Worm (Caenorhabditis elegans) whole organism, L4 larva: ENCODE data around the gene gst-1.

Experiments used
- F26F4.8 ChIP-seq: fragments of 200-800 bp; sonication (Bioruptor generic); conservative IDR thresholded peaks from 2 replicates; pipeline ENCODE4 v1.3.6; 2022; ENCODE audit warnings: missing genetic modification characterization, missing compliant biosample characterization
- F37D6.2 ChIP-seq: sonication (generic microtip); optimal IDR thresholded peaks from 2 replicates; lab custom pipeline; 2016; ENCODE audit warnings: mild to moderate bottlenecking, missing genetic modification characterization, missing compliant biosample characterization
- R02D3.7 ChIP-seq: fragments of 150-350 bp; sonication (generic microtip); optimal IDR thresholded peaks from 3 replicates; lab custom pipeline; 2014; ENCODE audit warnings: missing biosample characterization, missing genetic modification characterization
- T26A8.4 ChIP-seq: fragments of 200-800 bp; sonication (Bioruptor generic); IDR thresholded peaks from 2 replicates; pipeline ENCODE4 v1.3.6; 2022; ENCODE audit warnings: missing genetic modification characterization, missing compliant biosample characterization
- Y105C5A.15 ChIP-seq: fragments of 200-800 bp; sonication (Bioruptor generic); IDR thresholded peaks from 2 replicates; pipeline ENCODE4 v1.3.6; 2022; ENCODE audit warnings: missing genetic modification characterization, missing compliant biosample characterization
- aha-1 ChIP-seq: fragments of 150-350 bp; peaks from one replicate; lab custom pipeline; 2014; ENCODE audit warnings: missing biosample characterization, missing genetic modification characterization
- ama-1 ChIP-seq: fragments of 150-350 bp; optimal IDR thresholded peaks from 2 replicates; lab custom pipeline; 2014; ENCODE audit warnings: inconsistent platforms, mixed read lengths
- ceh-44 ChIP-seq: fragments of 200-800 bp; sonication (Bioruptor generic); IDR thresholded peaks from 2 replicates; pipeline ENCODE4 v1.3.6; 2022; ENCODE audit warnings: missing genetic modification reagents, missing genetic modification characterization, missing compliant biosample characterization
- ceh-82 ChIP-seq: sonication (generic microtip); optimal IDR thresholded peaks from 2 replicates; lab custom pipeline; 2017; ENCODE audit warnings: missing biosample characterization, missing genetic modification characterization
- ces-1 ChIP-seq: fragments of 150-350 bp; sonication (generic microtip); optimal IDR thresholded peaks from 4 replicates; lab custom pipeline; 2014; ENCODE audit warnings: missing biosample characterization, missing genetic modification reagents, missing genetic modification characterization
- daf-12 ChIP-seq: fragments of 150-350 bp; optimal IDR thresholded peaks from 2 replicates; lab custom pipeline; 2014; ENCODE audit warnings: missing biosample characterization, missing genetic modification reagents, missing genetic modification characterization
- daf-16 ChIP-seq, 3 experiments: sonication (generic microtip); optimal IDR thresholded peaks; 2 replicates each; lab custom pipeline; 2016 to 2017; ENCODE audit warnings: missing genetic modification characterization in 3 of 3, missing genetic modification reagents in 3 of 3, mild to moderate bottlenecking in 2 of 3, missing compliant biosample characterization in 2 of 3, missing biosample characterization in 1 of 3, moderate library complexity in 1 of 3
- daf-8 ChIP-seq: fragments of 200-800 bp; sonication (Bioruptor generic); IDR thresholded peaks from 2 replicates; pipeline ENCODE4 v1.3.6; 2022; ENCODE audit warnings: missing genetic modification characterization, missing compliant biosample characterization
- dmd-6 ChIP-seq: fragments of 200-800 bp; sonication (Bioruptor generic); IDR thresholded peaks from 2 replicates; pipeline ENCODE4 v1.3.6; 2022; ENCODE audit warnings: missing genetic modification reagents, missing genetic modification characterization, missing compliant biosample characterization
- dmd-8 ChIP-seq: fragments of 200-800 bp; sonication (Bioruptor generic); IDR thresholded peaks from 2 replicates; pipeline ENCODE4 v1.3.6; 2022; ENCODE audit warnings: missing genetic modification characterization, missing compliant biosample characterization
- dmd-9 ChIP-seq: fragments of 200-800 bp; sonication (Bioruptor generic); IDR thresholded peaks from 2 replicates; pipeline ENCODE4 v1.3.6; 2022; ENCODE audit warnings: missing genetic modification reagents, missing genetic modification characterization, missing compliant biosample characterization
- dpl-1 ChIP-seq: fragments of 150-350 bp; optimal IDR thresholded peaks from 2 replicates; lab custom pipeline; 2014; ENCODE audit warnings: missing biosample characterization, missing genetic modification reagents, missing genetic modification characterization
- dve-1 ChIP-seq: sonication (generic microtip); optimal IDR thresholded peaks from 2 replicates; lab custom pipeline; 2017; ENCODE audit warnings: antibody characterized with exemption, mild to moderate bottlenecking, missing genetic modification characterization, missing compliant biosample characterization; ENCODE audit not compliant: insufficient read depth
- fkh-10 ChIP-seq: fragments of 150-350 bp; optimal IDR thresholded peaks from 2 replicates; lab custom pipeline; 2014; ENCODE audit warnings: missing biosample characterization, missing genetic modification reagents, missing genetic modification characterization
- fos-1 ChIP-seq: fragments of 150-350 bp; optimal IDR thresholded peaks from 2 replicates; lab custom pipeline; 2014; ENCODE audit warnings: missing biosample characterization, missing genetic modification characterization
- hif-1 ChIP-seq, 2 experiments: sonication (generic microtip); optimal IDR thresholded peaks; 2 replicates each; lab custom pipeline; 2016 to 2017; ENCODE audit warnings: missing compliant biosample characterization in 2 of 2, missing genetic modification characterization in 2 of 2, missing genetic modification reagents in 2 of 2, missing genotype in 2 of 2, mild to moderate bottlenecking in 1 of 2
- hlh-11 ChIP-seq: fragments of 200-800 bp; sonication (Bioruptor generic); optimal IDR thresholded peaks from 2 replicates; lab custom pipeline; 2018; ENCODE audit warnings: mild to moderate bottlenecking, missing genetic modification characterization, missing compliant biosample characterization
- hmg-1.1 ChIP-seq: fragments of 200-800 bp; sonication (Bioruptor generic); IDR thresholded peaks from 2 replicates; pipeline ENCODE4 v1.3.6; 2022; ENCODE audit warnings: missing genetic modification reagents, missing genetic modification characterization, missing compliant biosample characterization
- lin-29 ChIP-seq: fragments of 200-800 bp; sonication (Bioruptor generic); IDR thresholded peaks from 2 replicates; pipeline ENCODE4 v1.3.6; 2022; ENCODE audit warnings: missing genetic modification reagents, missing genetic modification characterization, missing compliant biosample characterization
- madf-9 ChIP-seq: fragments of 200-800 bp; sonication (Bioruptor generic); conservative IDR thresholded peaks from 2 replicates; pipeline ENCODE4 v1.3.6; 2022; ENCODE audit warnings: missing genetic modification reagents, missing genetic modification characterization, missing compliant biosample characterization
- mdt-29 ChIP-seq: fragments of 200-800 bp; sonication (Bioruptor generic); IDR thresholded peaks from 2 replicates; pipeline ENCODE4 v1.3.6; 2022; ENCODE audit warnings: missing genetic modification reagents, missing genetic modification characterization, missing compliant biosample characterization
- mxl-2 ChIP-seq: fragments of 200-800 bp; sonication (Bioruptor generic); conservative IDR thresholded peaks from 2 replicates; pipeline ENCODE4 v1.3.6; 2022; ENCODE audit warnings: missing genetic modification reagents, missing genetic modification characterization, missing compliant biosample characterization
- nhr-111 ChIP-seq: fragments of 200-800 bp; sonication (Bioruptor generic); optimal IDR thresholded peaks from 2 replicates; lab custom pipeline; 2018; ENCODE audit warnings: mild to moderate bottlenecking, missing genetic modification characterization, missing compliant biosample characterization
- nhr-28 ChIP-seq: fragments of 150-350 bp; optimal IDR thresholded peaks from 2 replicates; lab custom pipeline; 2014; ENCODE audit warnings: missing biosample characterization, missing genetic modification characterization
- nhr-6 ChIP-seq: fragments of 150-350 bp; optimal IDR thresholded peaks from 2 replicates; lab custom pipeline; 2014; ENCODE audit warnings: missing biosample characterization, missing genetic modification characterization
- php-3 ChIP-seq: fragments of 200-800 bp; sonication (Bioruptor generic); IDR thresholded peaks from 2 replicates; pipeline ENCODE4 v1.3.6; 2022; ENCODE audit warnings: missing genetic modification reagents, missing genetic modification characterization, missing compliant biosample characterization
- pqm-1 ChIP-seq: sonication (generic microtip); optimal IDR thresholded peaks from 2 replicates; lab custom pipeline; 2017; ENCODE audit warnings: missing biosample characterization, missing genetic modification characterization
- rbr-2 ChIP-seq: sonication (generic microtip); optimal IDR thresholded peaks from 2 replicates; lab custom pipeline; 2016; ENCODE audit warnings: missing genotype, missing genetic modification characterization, missing compliant biosample characterization
- snpc-1.2 ChIP-seq: fragments of 200-800 bp; sonication (Bioruptor generic); IDR thresholded peaks from 2 replicates; pipeline ENCODE4 v1.3.6; 2022; ENCODE audit warnings: missing genetic modification reagents, missing genetic modification characterization, missing compliant biosample characterization
- snpc-4 ChIP-seq: fragments of 150-350 bp; optimal IDR thresholded peaks from 2 replicates; lab custom pipeline; 2014; ENCODE audit warnings: missing biosample characterization, missing genetic modification characterization
- tra-1 ChIP-seq: fragments of 200-800 bp; sonication (Bioruptor generic); IDR thresholded peaks from 2 replicates; pipeline ENCODE4 v1.3.6; 2022; ENCODE audit warnings: missing genetic modification reagents, missing genetic modification characterization, missing compliant biosample characterization
- unc-130 ChIP-seq: sonication (generic microtip); optimal IDR thresholded peaks from 2 replicates; lab custom pipeline; 2016; ENCODE audit warnings: missing genetic modification reagents, missing genetic modification characterization, missing compliant biosample characterization
- zfp-2 ChIP-seq: sonication (generic microtip); optimal IDR thresholded peaks from 2 replicates; lab custom pipeline; 2016; ENCODE audit warnings: mild to moderate bottlenecking, missing genetic modification characterization, missing compliant biosample characterization

The gst-1 gene

ce11 chrIII:9034133-9034532, 25.0 kb upstream of the gst-1 start:
- no peak for TF ChIP-seq zfp-2 (tag; lab: Kevin White, UChicago)
- TF ChIP-seq dmd-6 (GFP tag; lab: Robert Waterston, UW) = 0 out of 2 replicates have a peak, but pooled peaks have one; percentile 27
- TF ChIP-seq fkh-10 (GFP tag; lab: Kevin White, UChicago) = no peak
- TF ChIP-seq hif-1 (tag; optimal IDR thresholded peaks at IDR 0.05; lab: Kevin White, UChicago) = no peak
- no peak for TF ChIP-seq php-3 (GFP tag; lab: Robert Waterston, UW)
- TF ChIP-seq unc-130 = no peak
- TF ChIP-seq ama-1 (lab: Kevin White, UChicago) = no peak

- TF ChIP-seq nhr-28 (tag; lab: Kevin White, UChicago) (peak; percentile 46), daf-12 (tag; lab: Kevin White, UChicago) (no peak), F26F4.8 (GFP tag; lab: Robert Waterston, UW) (no peak), lin-29 (GFP tag; lab: Robert Waterston, UW) (no peak), daf-16 (GFP tag; optimal IDR thresholded peaks at IDR 0.05; lab: Kevin White, UChicago) (no peak), daf-16 (tag; optimal IDR thresholded peaks at IDR 0.05; lab: Kevin White, UChicago) (peak; percentile 66), hlh-11 (tag; lab: Kevin White, UChicago) (peak; percentile 46), fos-1 (no peak), dve-1 (tag; lab: Kevin White, UChicago) (peak; percentile 83), daf-8 (GFP tag; lab: Robert Waterston, UW) (no peak), pqm-1 (peak; percentile 88), F37D6.2 (tag; lab: Kevin White, UChicago) (no peak), mdt-29 (no peak), tra-1 (GFP tag; lab: Robert Waterston, UW) (0 out of 2 replicates have a peak, but pooled peaks have one; percentile 23), php-3 (GFP tag; lab: Robert Waterston, UW) (peak; percentile 87), dpl-1 (no peak), dmd-6 (GFP tag; lab: Robert Waterston, UW) (peak; percentile 53), rbr-2 (tag; lab: Kevin White, UChicago) (no peak), Y105C5A.15 (GFP tag; lab: Robert Waterston, UW) (no peak)
Observed at ce11 chrIII:9035037-9035436, 24.1 kb upstream of the gst-1 start.

ce11 chrIII:9037658-9038057, 21.5 kb upstream of the gst-1 start, which contains the start of gene R107.9:
Gene R107.9, plus strand, starts transcription at chrIII:9037958.
- TF ChIP-seq ceh-44 (no peak), hmg-1.1 (GFP tag; lab: Robert Waterston, UW) (no peak), snpc-4 (tag; lab: Kevin White, UChicago) (no peak), ceh-82 (no peak), mxl-2 (GFP tag; lab: Robert Waterston, UW) (no peak), dmd-8 (GFP tag; lab: Robert Waterston, UW) (no peak), aha-1 (tag; lab: Kevin White, UChicago) (no peak), madf-9 (GFP tag; lab: Robert Waterston, UW) (no peak), pqm-1 (no peak), snpc-1.2 (no peak), nhr-6 (tag; lab: Kevin White, UChicago) (no peak), fkh-10 (GFP tag; lab: Kevin White, UChicago) (no peak), fos-1 (no peak), dmd-9 (GFP tag; lab: Robert Waterston, UW) (no peak), ces-1 (GFP tag; lab: Kevin White, UChicago) (no peak), R02D3.7 (no peak), lin-29 (GFP tag; lab: Robert Waterston, UW) (no peak), nhr-111 (GFP tag; lab: Kevin White, UChicago) (no peak), T26A8.4 (GFP tag; lab: Robert Waterston, UW) (no peak)
- TF ChIP-seq, all 104 proteins: peak for 0
